Worm (Caenorhabditis elegans) whole organism, mixed stage, embryonic: ENCODE data around the gene Y53F4B.36.

Experiments used
- bed-3 ChIP-seq: fragments of 200-800 bp; sonication (Bioruptor generic); optimal IDR thresholded peaks from 3 replicates; lab custom pipeline; 2018; ENCODE audit warnings: mild to moderate bottlenecking, missing genetic modification characterization, moderate library complexity, missing compliant biosample characterization
- ceh-39 ChIP-seq: fragments of 150-350 bp; optimal IDR thresholded peaks from 2 replicates; lab custom pipeline; 2014; ENCODE audit warnings: missing biosample characterization, missing genetic modification characterization
- ceh-83 ChIP-seq: fragments of 200-800 bp; sonication (Bioruptor generic); optimal IDR thresholded peaks from 2 replicates; lab custom pipeline; 2018; ENCODE audit warnings: mild to moderate bottlenecking, missing genetic modification characterization, missing compliant biosample characterization
- flh-1 ChIP-seq: fragments of 200-800 bp; sonication (Bioruptor generic); optimal IDR thresholded peaks from 2 replicates; lab custom pipeline; 2018; ENCODE audit warnings: mild to moderate bottlenecking, missing genetic modification characterization, moderate library complexity, missing compliant biosample characterization
- lin-13 ChIP-seq: fragments of 150-350 bp; optimal IDR thresholded peaks from 2 replicates; lab custom pipeline; 2014; ENCODE audit warnings: missing biosample characterization, missing genetic modification characterization
- nhr-237 ChIP-seq: fragments of 150-350 bp; optimal IDR thresholded peaks from 2 replicates; lab custom pipeline; 2014; ENCODE audit warnings: missing biosample characterization, missing genetic modification characterization
- sem-2 ChIP-seq: fragments of 200-800 bp; sonication (Bioruptor generic); optimal IDR thresholded peaks from 2 replicates; lab custom pipeline; 2018; ENCODE audit warnings: mild to moderate bottlenecking, missing genetic modification characterization, missing compliant biosample characterization
- tbx-8 ChIP-seq: fragments of 200-800 bp; sonication (Bioruptor generic); optimal IDR thresholded peaks from 2 replicates; lab custom pipeline; 2018; ENCODE audit warnings: mild to moderate bottlenecking, missing genetic modification characterization, moderate library complexity, missing compliant biosample characterization
- unc-39 ChIP-seq: fragments of 150-350 bp; optimal IDR thresholded peaks from 2 replicates; lab custom pipeline; 2014; ENCODE audit warnings: missing biosample characterization, missing genetic modification characterization

Gene Y53F4B.36

DNA sequence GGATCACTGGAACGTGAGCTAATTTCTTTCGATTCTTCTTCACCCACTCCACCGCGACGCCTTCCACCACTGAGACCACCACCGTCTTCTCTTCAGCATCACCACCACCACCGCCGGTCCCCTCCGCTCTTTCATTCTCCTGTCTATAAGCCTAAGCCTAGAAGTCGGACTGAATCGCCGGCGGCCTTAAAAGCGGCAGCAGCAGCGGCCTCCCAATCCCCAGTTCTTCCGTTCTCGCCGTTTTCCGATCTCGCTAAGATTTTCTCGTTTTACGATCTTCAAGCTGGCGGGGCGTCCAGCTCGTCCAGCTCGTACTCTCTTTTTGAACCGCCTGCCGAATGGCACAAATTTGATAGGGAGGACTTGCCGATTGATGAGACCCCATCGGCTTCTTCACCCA lies 50.4 kb downstream of the Y53F4B.36 start:
- TF ChIP-seq sem-2 (GFP tag; lab: Kevin White, UChicago) (peak; percentile 12), ceh-39 (tag; lab: Kevin White, UChicago) (no peak), tbx-8 (GFP tag; lab: Kevin White, UChicago) (no peak), unc-39 (tag; lab: Kevin White, UChicago) (no peak), bed-3 (GFP tag; lab: Kevin White, UChicago) (no peak)

DNA sequence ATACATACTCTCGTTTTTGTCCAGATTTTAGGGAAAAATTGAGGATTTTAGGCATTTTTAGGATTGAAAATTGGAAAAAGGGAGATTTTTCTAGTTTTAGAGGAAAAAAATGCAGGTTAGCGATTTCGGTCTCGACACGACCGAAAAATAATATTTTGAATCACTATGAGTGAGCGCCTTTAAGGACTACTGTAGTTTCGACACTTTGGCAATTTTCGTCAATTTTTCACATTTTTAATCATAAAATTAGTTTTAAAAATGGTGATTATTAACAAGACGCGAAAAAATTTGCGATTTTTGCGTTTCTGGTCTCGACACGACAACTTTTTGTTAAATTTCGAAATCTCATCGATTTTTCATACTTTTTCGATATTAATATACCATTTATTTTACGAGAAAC lies 51.1 kb downstream of the Y53F4B.36 start:
- TF ChIP-seq flh-1 (no peak), nhr-237 (tag; lab: Kevin White, UChicago) (no peak), lin-13 (tag; lab: Kevin White, UChicago) (no peak), ceh-83 (GFP tag; lab: Kevin White, UChicago) (no peak)
- TF ChIP-seq, all 35 proteins: peak for 0
